Fruit fly (Drosophila melanogaster) whole organism, embryonic: ENCODE measurements around the gene CG34310.

Experiments used
- Awh ChIP-seq: fragments of 200-800 bp; sonication (Bioruptor generic); IDR thresholded peaks from 2 replicates; pipeline ENCODE4, ENCODE4 v1.3.6; 2022; ENCODE audit warnings: missing biosample characterization, missing genetic modification characterization
- BEAF-32 ChIP-seq: fragments of 200-800 bp; sonication (Bioruptor generic); optimal IDR thresholded peaks from 3 replicates; lab custom pipeline; 2017; ENCODE audit warnings: missing biosample characterization, missing genetic modification characterization, mild to moderate bottlenecking, moderate library complexity, missing genetic modification reagents
- Bgb ChIP-seq: fragments of 200-800 bp; sonication (Bioruptor generic); IDR thresholded peaks from 2 replicates; pipeline ENCODE4 v1.3.6; 2022; ENCODE audit warnings: missing biosample characterization, missing genetic modification characterization; ENCODE audit not compliant: partially characterized antibody
- BtbVII ChIP-seq: fragments of 200-800 bp; sonication (Bioruptor generic); optimal IDR thresholded peaks from 3 replicates; lab custom pipeline; 2017; ENCODE audit warnings: missing biosample characterization, mild to moderate bottlenecking, missing genetic modification characterization
- CG12299 ChIP-seq: fragments of 200-800 bp; sonication (Bioruptor generic); optimal IDR thresholded peaks from 2 replicates; lab custom pipeline; 2018; ENCODE audit warnings: missing biosample characterization, mild to moderate bottlenecking, missing genetic modification characterization
- CG12659 ChIP-seq: fragments of 200-800 bp; sonication (Bioruptor generic); optimal IDR thresholded peaks from 3 replicates; lab custom pipeline; 2017; ENCODE audit warnings: mild to moderate bottlenecking, missing biosample characterization, missing genetic modification reagents, missing genetic modification characterization
- CG13424 ChIP-seq: fragments of 200-800 bp; sonication (Bioruptor generic); optimal IDR thresholded peaks from 2 replicates; lab custom pipeline; 2019; ENCODE audit warnings: missing biosample characterization, mild to moderate bottlenecking, missing genetic modification characterization, moderate library complexity
- CG13775 ChIP-seq: fragments of 200-800 bp; sonication (Bioruptor generic); optimal IDR thresholded peaks from 3 replicates; lab custom pipeline; 2017; ENCODE audit warnings: missing biosample characterization, mild to moderate bottlenecking, missing genetic modification characterization
- CG14014 ChIP-seq: fragments of 200-800 bp; sonication (Bioruptor generic); IDR thresholded peaks from 2 replicates; pipeline ENCODE4 v1.3.6; 2022; ENCODE audit warnings: missing biosample characterization, missing genetic modification characterization
- CG18619 ChIP-seq: fragments of 200-800 bp; sonication (Bioruptor generic); optimal IDR thresholded peaks from 3 replicates; lab custom pipeline; 2017; ENCODE audit warnings: missing biosample characterization, mild to moderate bottlenecking, missing genetic modification characterization
- CG2116 ChIP-seq: fragments of 200-800 bp; sonication (Bioruptor generic); optimal IDR thresholded peaks from 3 replicates; lab custom pipeline; 2018; ENCODE audit warnings: missing biosample characterization, mild to moderate bottlenecking, missing genetic modification characterization
- CG2120 ChIP-seq: fragments of 200-800 bp; sonication (Bioruptor generic); optimal IDR thresholded peaks from 3 replicates; lab custom pipeline; 2016; ENCODE audit warnings: missing biosample characterization, missing genetic modification characterization
- CG30431 ChIP-seq: fragments of 200-800 bp; sonication (Bioruptor generic); optimal IDR thresholded peaks from 2 replicates; lab custom pipeline; 2017; ENCODE audit warnings: missing biosample characterization, missing genetic modification characterization
- CG3163 ChIP-seq: fragments of 200-800 bp; sonication (Bioruptor generic); optimal IDR thresholded peaks from 3 replicates; lab custom pipeline; 2016; ENCODE audit warnings: missing biosample characterization, missing genetic modification characterization
- CG34422 ChIP-seq: fragments of 200-800 bp; sonication (Bioruptor generic); IDR thresholded peaks from 3 replicates; pipeline ENCODE4 v1.3.6; 2022; ENCODE audit warnings: missing biosample characterization, missing genetic modification characterization
- CG4730 ChIP-seq: fragments of 200-800 bp; sonication (Bioruptor generic); IDR thresholded peaks from 2 replicates; pipeline ENCODE4 v1.3.6; 2022; ENCODE audit warnings: missing biosample characterization, missing genetic modification characterization
- CG5180 ChIP-seq: fragments of 200-800 bp; sonication (Bioruptor generic); optimal IDR thresholded peaks from 3 replicates; lab custom pipeline; 2017; ENCODE audit warnings: missing biosample characterization, missing genetic modification characterization, mild to moderate bottlenecking, moderate library complexity, missing genetic modification reagents
- CG6683 ChIP-seq: fragments of 200-800 bp; sonication (Bioruptor generic); optimal IDR thresholded peaks from 2 replicates; lab custom pipeline; 2017; ENCODE audit warnings: missing biosample characterization, mild to moderate bottlenecking, missing genetic modification characterization, missing genetic modification reagents
- CG8924 ChIP-seq: fragments of 200-800 bp; optimal IDR thresholded peaks from 3 replicates; lab custom pipeline; 2019; ENCODE audit warnings: missing biosample characterization, mild to moderate bottlenecking, missing genetic modification characterization, moderate library complexity
- CG9215 ChIP-seq: fragments of 200-800 bp; sonication (Bioruptor generic); IDR thresholded peaks from 2 replicates; pipeline ENCODE4 v1.3.6; 2022; ENCODE audit warnings: missing biosample characterization, missing genetic modification characterization
- CG9932 ChIP-seq: fragments of 200-800 bp; sonication (Bioruptor generic); IDR thresholded peaks from 2 replicates; pipeline ENCODE4 v1.3.6; 2022; ENCODE audit warnings: missing biosample characterization, missing genetic modification characterization
- D ChIP-seq, 2 experiments: fragments of 200-800 bp in 1 of 2; fragments of >200 bp in 1 of 2; sonication (Bioruptor generic) in 1 of 2; optimal IDR thresholded peaks; 2 replicates in 1 of 2; 3 replicates in 1 of 2; lab custom pipeline; 2017; ENCODE audit warnings: mild to moderate bottlenecking in 1 of 2, missing biosample characterization in 1 of 2, missing genetic modification characterization in 1 of 2, missing genetic modification reagents in 1 of 2
- D19B ChIP-seq: fragments of 200-800 bp; sonication (Bioruptor generic); optimal IDR thresholded peaks from 2 replicates; lab custom pipeline; 2017; ENCODE audit warnings: missing biosample characterization, mild to moderate bottlenecking, missing genetic modification characterization
- Dll ChIP-seq: fragments of 200-800 bp; sonication (Bioruptor generic); IDR thresholded peaks from 4 replicates; pipeline ENCODE4 v1.3.6; 2022; ENCODE audit warnings: missing biosample characterization, missing genetic modification characterization; ENCODE audit not compliant: partially characterized antibody
- GATAe ChIP-seq: fragments of 200-800 bp; sonication (Bioruptor generic); conservative IDR thresholded peaks from 2 replicates; pipeline ENCODE4 v1.3.6; 2022; ENCODE audit warnings: missing biosample characterization, missing genetic modification characterization
- Kr ChIP-seq: fragments of 200-800 bp; sonication (Bioruptor generic); optimal IDR thresholded peaks from 2 replicates; lab custom pipeline; 2017; ENCODE audit warnings: missing biosample characterization, mild to moderate bottlenecking, missing genetic modification characterization
- MESR4 ChIP-seq: fragments of 200-800 bp; sonication (Bioruptor generic); optimal IDR thresholded peaks from 2 replicates; lab custom pipeline; 2018; ENCODE audit warnings: missing biosample characterization, mild to moderate bottlenecking, missing genetic modification characterization, moderate library complexity
- Neu2 ChIP-seq: fragments of 200-800 bp; sonication (Bioruptor generic); optimal IDR thresholded peaks from 3 replicates; lab custom pipeline; 2016; ENCODE audit warnings: missing biosample characterization, missing genetic modification characterization, borderline replicate concordance
- Trl ChIP-seq, 3 experiments: fragments of >200 bp in 2 of 3; fragments of 200-800 bp in 1 of 3; sonication (Bioruptor generic) in 1 of 3; optimal IDR thresholded peaks; 2 replicates in 1 of 3; 3 replicates in 2 of 3; lab custom pipeline; 2016 to 2017; ENCODE audit warnings: missing biosample characterization in 1 of 3, missing genetic modification characterization in 1 of 3
- abd-A ChIP-seq: fragments of 200-800 bp; sonication (Bioruptor generic); optimal IDR thresholded peaks from 3 replicates; lab custom pipeline; 2019; ENCODE audit warnings: missing biosample characterization, mild to moderate bottlenecking, missing genetic modification characterization, moderate library complexity
- br ChIP-seq: fragments of >200 bp; optimal IDR thresholded peaks from 2 replicates; lab custom pipeline; 2017
- cad ChIP-seq: fragments of >200 bp; optimal IDR thresholded peaks from 2 replicates; lab custom pipeline; 2017; ENCODE audit warnings: missing biosample characterization, missing genetic modification characterization
- chif ChIP-seq, 2 experiments: fragments of 200-800 bp; sonication (Bioruptor generic); optimal IDR thresholded peaks; 3 replicates each; lab custom pipeline; 2016; ENCODE audit warnings: missing biosample characterization in 2 of 2, missing genetic modification characterization in 2 of 2
- chinmo ChIP-seq: fragments of 200-800 bp; sonication (Bioruptor generic); IDR thresholded peaks from 4 replicates; pipeline ENCODE4 v1.3.6; 2022; ENCODE audit warnings: missing biosample characterization, missing genetic modification characterization; ENCODE audit not compliant: partially characterized antibody
- dati ChIP-seq: fragments of 200-800 bp; sonication (Bioruptor generic); IDR thresholded peaks from 2 replicates; pipeline ENCODE4 v1.3.6; 2022; ENCODE audit warnings: missing biosample characterization, missing genetic modification characterization
- en ChIP-seq: fragments of 200-800 bp; sonication (Bioruptor generic); optimal IDR thresholded peaks from 2 replicates; lab custom pipeline; 2016; ENCODE audit warnings: missing biosample characterization, missing genetic modification characterization
- grau ChIP-seq: fragments of 200-800 bp; optimal IDR thresholded peaks from 3 replicates; lab custom pipeline; 2019; ENCODE audit warnings: missing biosample characterization, mild to moderate bottlenecking, missing genetic modification characterization, moderate library complexity
- hbn ChIP-seq: fragments of 200-800 bp; sonication (Bioruptor generic); IDR thresholded peaks from 2 replicates; pipeline ENCODE4 v1.3.6; 2022; ENCODE audit warnings: missing biosample characterization, missing genetic modification characterization; ENCODE audit not compliant: partially characterized antibody
- ind ChIP-seq: fragments of 200-800 bp; sonication (Bioruptor generic); optimal IDR thresholded peaks from 3 replicates; lab custom pipeline; 2016; ENCODE audit warnings: missing biosample characterization, missing genetic modification characterization
- jumu ChIP-seq: fragments of 200-800 bp; sonication (Bioruptor generic); optimal IDR thresholded peaks from 3 replicates; lab custom pipeline; 2016; ENCODE audit warnings: missing biosample characterization, missing genetic modification characterization
- mam ChIP-seq: fragments of 200-800 bp; sonication (Bioruptor generic); optimal IDR thresholded peaks from 3 replicates; lab custom pipeline; 2016; ENCODE audit warnings: missing biosample characterization, missing genetic modification characterization
- pzg ChIP-seq: fragments of 200-800 bp; sonication (Bioruptor generic); optimal IDR thresholded peaks from 3 replicates; lab custom pipeline; 2018; ENCODE audit warnings: missing biosample characterization, mild to moderate bottlenecking, missing genetic modification characterization, moderate library complexity
- sens ChIP-seq: fragments of 200-800 bp; sonication (Bioruptor generic); peaks from one replicate; lab custom pipeline; 2016; ENCODE audit warnings: missing biosample characterization, missing genetic modification characterization
- shn ChIP-seq: fragments of 200-800 bp; sonication (Bioruptor generic); optimal IDR thresholded peaks from 3 replicates; lab custom pipeline; 2016; ENCODE audit warnings: missing biosample characterization, missing genetic modification characterization
- so ChIP-seq: fragments of 200-800 bp; sonication (Bioruptor generic); IDR thresholded peaks from 3 replicates; pipeline ENCODE4 v1.3.6; 2022; ENCODE audit warnings: missing biosample characterization, missing genetic modification characterization
- sr ChIP-seq: fragments of 200-800 bp; sonication (Bioruptor generic); IDR thresholded peaks from 3 replicates; pipeline ENCODE4 v1.3.6; 2022; ENCODE audit warnings: missing biosample characterization, missing genetic modification characterization
- stwl ChIP-seq: fragments of 200-800 bp; sonication (Bioruptor generic); optimal IDR thresholded peaks from 3 replicates; lab custom pipeline; 2018; ENCODE audit warnings: missing biosample characterization, mild to moderate bottlenecking, missing genetic modification characterization, moderate library complexity
- sug ChIP-seq: fragments of 200-800 bp; optimal IDR thresholded peaks from 2 replicates; lab custom pipeline; 2019; ENCODE audit warnings: missing biosample characterization, mild to moderate bottlenecking, missing genetic modification characterization, moderate library complexity
- tna ChIP-seq: fragments of 200-800 bp; sonication (Bioruptor generic); IDR thresholded peaks from 2 replicates; pipeline ENCODE4 v1.3.6; 2022; ENCODE audit warnings: missing biosample characterization, missing genetic modification characterization; ENCODE audit not compliant: partially characterized antibody
- trh ChIP-seq: fragments of 200-800 bp; sonication (Bioruptor generic); optimal IDR thresholded peaks from 2 replicates; lab custom pipeline; 2016; ENCODE audit warnings: missing biosample characterization, missing genetic modification characterization
- vfl ChIP-seq: fragments of 200-800 bp; sonication (Bioruptor generic); optimal IDR thresholded peaks from 2 replicates; lab custom pipeline; 2016; ENCODE audit warnings: missing biosample characterization, missing genetic modification characterization

The CG34310 gene

DNA sequence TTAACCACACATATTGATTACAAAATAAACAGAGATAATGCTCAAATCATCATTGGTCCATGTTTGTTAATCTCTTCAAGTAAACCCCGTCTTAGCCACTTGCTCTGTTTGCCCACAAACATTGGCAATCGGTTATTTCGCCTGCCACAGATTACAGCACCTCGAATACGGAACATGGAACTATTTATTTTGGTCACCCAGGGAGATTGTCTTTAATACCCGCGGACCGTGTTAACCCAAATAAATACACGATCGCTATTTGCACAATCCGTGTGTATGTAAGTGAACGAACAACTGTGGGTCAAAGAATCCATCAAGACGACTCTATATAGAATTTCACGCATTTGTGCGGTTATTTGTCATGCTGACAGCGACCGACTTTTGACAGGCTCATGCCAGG is 37.3 kb downstream of the CG34310 start (continued):
- TF ChIP-seq abd-A (tag; lab: Kevin White, UChicago) (no peak), D19B (GFP tag; lab: Kevin White, UChicago) (no peak), MESR4 (GFP tag; lab: Kevin White, UChicago) (no peak), Trl (optimal IDR thresholded peaks at IDR 0.05; lab: Kevin White, UChicago) (no peak), Trl (GFP tag; optimal IDR thresholded peaks at IDR 0.05; lab: Kevin White, UChicago) (peak; percentile 61), stwl (tag; lab: Kevin White, UChicago) (peak; percentile 31), so (GFP tag; lab: Robert Waterston, UW) (no peak; the same call in 2 of the 3 replicates), chinmo (GFP tag; lab: Robert Waterston, UW) (no peak), CG13424 (tag; lab: Kevin White, UChicago) (no peak), hbn (no peak), Kr (GFP tag; lab: Kevin White, UChicago) (peak; percentile 93), D (optimal IDR thresholded peaks at IDR 0.05; lab: Kevin White, UChicago) (no peak), D (GFP tag; optimal IDR thresholded peaks at IDR 0.05; lab: Kevin White, UChicago) (no peak), grau (tag; lab: Kevin White, UChicago) (no peak), BtbVII (GFP tag; lab: Kevin White, UChicago) (no peak), CG2116 (GFP tag; lab: Kevin White, UChicago) (peak; percentile 22), CG13775 (GFP tag; lab: Kevin White, UChicago) (peak; percentile 37), Dll (GFP tag; lab: Robert Waterston, UW) (no peak), CG12659 (GFP tag; lab: Kevin White, UChicago) (peak; percentile 10), Bgb (GFP tag; lab: Robert Waterston, UW) (no peak), CG14014 (peak; percentile 39; the same call in 1 of the 2 replicates), Neu2 (GFP tag; lab: Kevin White, UChicago) (peak; percentile 52), CG34422 (no peak), sens (GFP tag; lab: Kevin White, UChicago) (peak; percentile 90), CG30431 (GFP tag; lab: Kevin White, UChicago) (peak; percentile 2), CG9215 (GFP tag; lab: Robert Waterston, UW) (no peak), chif (GFP tag; optimal IDR thresholded peaks at IDR 0.05; lab: Kevin White, UChicago) (peak; percentile 36), CG18619 (peak; percentile 19), vfl (no peak), jumu (GFP tag; lab: Kevin White, UChicago) (no peak), pzg (no peak), ind (GFP tag; lab: Kevin White, UChicago) (no peak), dati (GFP tag; lab: Robert Waterston, UW) (no peak), CG3163 (GFP tag; lab: Kevin White, UChicago) (peak; percentile 8), sr (no peak), trh (GFP tag; lab: Kevin White, UChicago) (no peak), CG5180 (GFP tag; lab: Kevin White, UChicago) (peak; percentile 7), tna (GFP tag; lab: Robert Waterston, UW) (no peak), en (peak; percentile 30), cad (GFP tag; lab: Kevin White, UChicago) (no peak), CG4730 (no peak), br (lab: Kevin White, UChicago) (no peak), CG9932 (GFP tag; lab: Robert Waterston, UW) (no peak), Awh (GFP tag; lab: Robert Waterston, UW) (no peak), shn (no peak), BEAF-32 (no peak), CG12299 (no peak), CG2120 (GFP tag; lab: Kevin White, UChicago) (no peak), CG6683 (GFP tag; lab: Kevin White, UChicago) (no peak), sug (tag; lab: Kevin White, UChicago) (no peak), mam (GFP tag; lab: Kevin White, UChicago) (no peak), GATAe (no peak), CG8924 (tag; lab: Kevin White, UChicago) (peak; percentile 71)
